Worm (Caenorhabditis elegans) whole organism, late embryonic: Measurements from ENCODE around the gene srh-99.

Source experiments
- K02D7.2 ChIP-seq: sonication (generic microtip); optimal IDR thresholded peaks from 2 replicates; lab custom pipeline; 2017; ENCODE audit warnings: mild to moderate bottlenecking, missing genetic modification characterization, missing compliant biosample characterization
- ama-1 ChIP-seq: fragments of 150-350 bp; optimal IDR thresholded peaks from 2 replicates; lab custom pipeline; 2014
- fkh-6 ChIP-seq: sonication (generic microtip); optimal IDR thresholded peaks from 2 replicates; lab custom pipeline; 2016; ENCODE audit warnings: missing genetic modification characterization, missing compliant biosample characterization
- nfya-1 ChIP-seq: sonication (generic microtip); optimal IDR thresholded peaks from 2 replicates; lab custom pipeline; 2017; ENCODE audit warnings: missing genetic modification characterization, mild to moderate bottlenecking, missing compliant biosample characterization, antibody characterized with exemption, moderate library complexity
- nhr-11 ChIP-seq: fragments of 150-350 bp; optimal IDR thresholded peaks from 2 replicates; lab custom pipeline; 2014; ENCODE audit warnings: missing biosample characterization, missing genetic modification characterization
- pha-4 ChIP-seq: fragments of 150-350 bp; optimal IDR thresholded peaks from 2 replicates; lab custom pipeline; 2018; ENCODE audit warnings: missing biosample characterization, missing genetic modification reagents, missing genetic modification characterization
- pqm-1 ChIP-seq: sonication (generic microtip); optimal IDR thresholded peaks from 2 replicates; lab custom pipeline; 2016; ENCODE audit warnings: missing genetic modification characterization, missing compliant biosample characterization
- syd-9 ChIP-seq: sonication (generic microtip); optimal IDR thresholded peaks from 2 replicates; lab custom pipeline; 2016; ENCODE audit warnings: mild to moderate bottlenecking, missing genetic modification characterization, moderate library complexity, missing compliant biosample characterization

ce11 chrII:3711047-3711446 is 5.3 kb downstream of the srh-99 start, which contains the start of gene fbxc-53:
- TF ChIP-seq nhr-11 (tag; lab: Kevin White, UChicago) (no peak), nfya-1 (no peak), K02D7.2 (no peak), fkh-6 (tag; lab: Kevin White, UChicago) (no peak), pqm-1 (tag; lab: Kevin White, UChicago) (no peak), ama-1 (no peak), pha-4 (tag; lab: Kevin White, UChicago) (no peak), syd-9 (tag; lab: Kevin White, UChicago) (no peak)
